Worm (Caenorhabditis elegans): ENCODE measurements around the gene clec-51.
"Not testable (repeated sequence)": the region's sequence is repeated elsewhere in the genome, so short reads cannot be mapped to it uniquely, and the experiment has no call there.

clec-51 gene

ce11 chrIV:8133536-8133935 is 30.1 kb downstream of the clec-51 start, which contains the start of gene sph-1:
sph-1 (minus strand) TSS chrIV:8133558.
- TF ChIP-seq hlh-13 (GFP tag; optimal IDR thresholded peaks at IDR 0.05) (no peak), elt-2 (tag; optimal IDR thresholded peaks at IDR 0.05) (peak; percentile 58), pag-3 (tag; optimal IDR thresholded peaks at IDR 0.05; ENCODE audit: borderline replicate concordance) (no peak), ets-4 (tag; optimal IDR thresholded peaks at IDR 0.05) (no peak), dve-1 (tag; optimal IDR thresholded peaks at IDR 0.05) (peak; percentile 31), hlh-15 (tag; optimal IDR thresholded peaks at IDR 0.05) (no peak), pax-1 (tag; optimal IDR thresholded peaks at IDR 0.05) (peak; percentile 74), pros-1 (tag; optimal IDR thresholded peaks at IDR 0.05) (no peak)

ce11 chrIV:8130131-8130611 is 33.4 kb downstream of the clec-51 start, which contains the start of the genes ndub-11 and moc-3:
ndub-11 (minus strand) TSS chrIV:8130231.
moc-3 (plus strand) TSS chrIV:8130561.
- no peak for TF ChIP-seq ceh-18 (tag; optimal IDR thresholded peaks at IDR 0.05)
- TF ChIP-seq pax-1 (tag; optimal IDR thresholded peaks at IDR 0.05) = no peak
- TF ChIP-seq hlh-6 (tag; optimal IDR thresholded peaks at IDR 0.05) = no peak
- no peak for TF ChIP-seq ceh-19 (GFP tag; optimal IDR thresholded peaks at IDR 0.05)
- no peak for TF ChIP-seq pha-4 (tag; optimal IDR thresholded peaks at IDR 0.05)
- no peak for TF ChIP-seq sox-2 (GFP tag; IDR thresholded peaks at IDR 0.05)
- TF ChIP-seq tbx-2 (tag; optimal IDR thresholded peaks at IDR 0.05) = no peak

ce11 chrIV:8127430-8127829 is 36.2 kb downstream of the clec-51 start:
- no peak for TF ChIP-seq pqm-1 (tag; optimal IDR thresholded peaks at IDR 0.05)

DNA sequence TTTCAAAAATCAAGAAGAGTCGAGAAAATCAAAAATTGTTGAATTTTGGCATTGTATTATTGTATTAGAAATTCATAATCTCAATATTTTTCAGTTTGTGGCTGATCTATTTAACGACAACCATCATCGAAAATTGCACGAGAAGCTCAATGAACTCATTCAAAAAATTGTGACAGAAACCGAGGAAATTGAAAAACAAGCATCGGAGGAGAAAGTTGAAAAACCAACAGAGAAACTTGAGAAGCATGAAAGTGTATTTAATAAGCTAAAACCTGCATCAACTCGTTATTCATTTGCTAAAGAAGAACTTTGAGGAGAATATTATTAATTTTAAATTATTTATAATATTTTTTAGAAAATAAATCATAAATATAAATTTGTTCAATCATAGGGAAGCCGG is 36.7 kb downstream of the clec-51 start, which contains the start of gene ceph-41:
Gene ceph-41 (plus strand): TSS at position 301 of the 400 bp plus-strand sequence.
- TF ChIP-seq ceh-14 (tag; optimal IDR thresholded peaks at IDR 0.05) = no peak
- no peak for TF ChIP-seq eyg-1 (tag; optimal IDR thresholded peaks at IDR 0.05)
- no peak for TF ChIP-seq ceh-34 (tag; optimal IDR thresholded peaks at IDR 0.05)
- TF ChIP-seq C08G9.2 (tag; optimal IDR thresholded peaks at IDR 0.05) = no peak
- TF ChIP-seq rnt-1 (tag; optimal IDR thresholded peaks at IDR 0.05) = no peak
- TF ChIP-seq ttx-3 (tag; optimal IDR thresholded peaks at IDR 0.05) = no peak
- no peak for TF ChIP-seq lim-6 (tag; optimal IDR thresholded peaks at IDR 0.05)

DNA sequence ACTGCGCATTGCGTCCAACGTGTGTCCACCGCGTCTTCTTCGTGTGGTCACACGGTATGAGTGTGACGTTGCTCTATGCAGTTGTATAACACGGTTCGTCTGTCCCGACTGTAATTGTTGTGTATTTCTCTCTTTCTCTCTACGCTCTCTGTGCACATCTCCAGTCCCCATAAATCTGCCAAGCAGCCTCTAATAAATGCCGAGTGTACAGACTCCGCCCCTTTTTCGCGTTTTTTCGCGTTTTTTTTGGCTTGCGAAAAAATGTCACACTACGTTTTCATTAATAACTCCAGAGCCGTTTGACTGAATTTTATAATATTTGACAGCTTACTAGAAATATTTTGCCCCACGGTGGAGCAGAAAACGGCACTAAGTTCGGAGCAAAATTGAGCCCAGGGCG is 41.3 kb downstream of the clec-51 start, which contains the start of gene erp-44.3:
Gene erp-44.3 (plus strand): TSS at position 301 of the 400 bp plus-strand sequence.
- not testable (repeated sequence) for TF ChIP-seq sox-4 (tag; optimal IDR thresholded peaks at IDR 0.05); ttx-3 (tag; optimal IDR thresholded peaks at IDR 0.05); unc-55 (GFP tag; optimal IDR thresholded peaks at IDR 0.05)

- TF ChIP-seq lim-6 (tag; optimal IDR thresholded peaks at IDR 0.05) (no peak), ceh-45 (GFP tag; IDR thresholded peaks at IDR 0.05) (no peak), fkh-10 (GFP tag; optimal IDR thresholded peaks at IDR 0.05) (no peak), elt-4 (tag; optimal IDR thresholded peaks at IDR 0.05) (no peak), unc-55 (GFP tag; optimal IDR thresholded peaks at IDR 0.05) (no peak), lin-11 (tag; optimal IDR thresholded peaks at IDR 0.05) (no peak), zip-5 (tag; optimal IDR thresholded peaks at IDR 0.05) (no peak), ceh-2 (tag; optimal IDR thresholded peaks at IDR 0.05) (no peak), ttx-3 (tag; optimal IDR thresholded peaks at IDR 0.05) (no peak), sox-2 (GFP tag; IDR thresholded peaks at IDR 0.05) (no peak), dve-1 (tag; optimal IDR thresholded peaks at IDR 0.05) (no peak), hlh-30 (tag; optimal IDR thresholded peaks at IDR 0.05; ENCODE audit: insufficient read depth) (no peak), syd-9 (tag; optimal IDR thresholded peaks at IDR 0.05) (no peak), ceh-34 (tag; optimal IDR thresholded peaks at IDR 0.05) (no peak), ceh-22 (tag; optimal IDR thresholded peaks at IDR 0.05) (no peak), ceh-48 (tag; optimal IDR thresholded peaks at IDR 0.05) (no peak), pag-3 (tag; optimal IDR thresholded peaks at IDR 0.05; ENCODE audit: borderline replicate concordance) (no peak)
Observed at ce11 chrIV:8118790-8119189, 44.8 kb downstream of the clec-51 start, which contains the start of gene F42G8.8. F42G8.8 (plus strand) TSS chrIV:8119090.
